Worm (Caenorhabditis elegans) whole organism, L1 larva: Measurements from ENCODE around the gene elo-8.

Experiments
- C04F5.9 ChIP-seq: sonication (generic microtip); optimal IDR thresholded peaks from 2 replicates; lab custom pipeline; 2016; ENCODE audit warnings: missing genetic modification characterization, missing compliant biosample characterization
- Y116A8C.19 ChIP-seq: sonication (generic microtip); optimal IDR thresholded peaks from 2 replicates; lab custom pipeline; 2016; ENCODE audit warnings: missing compliant biosample characterization, missing genetic modification characterization, borderline replicate concordance
- aha-1 ChIP-seq: fragments of 150-350 bp; optimal IDR thresholded peaks from 2 replicates; lab custom pipeline; 2014; ENCODE audit warnings: missing biosample characterization, missing genetic modification characterization
- aly-2 ChIP-seq: fragments of 150-350 bp; optimal IDR thresholded peaks from 2 replicates; lab custom pipeline; 2014; ENCODE audit warnings: missing biosample characterization, missing genetic modification characterization
- blmp-1 ChIP-seq: fragments of 150-350 bp; optimal IDR thresholded peaks from 2 replicates; lab custom pipeline; 2014; ENCODE audit warnings: missing biosample characterization, missing genetic modification characterization
- ceh-8 ChIP-seq: fragments of 200-800 bp; sonication (Bioruptor generic); optimal IDR thresholded peaks from 2 replicates; lab custom pipeline; 2018; ENCODE audit warnings: mild to moderate bottlenecking, missing genetic modification characterization, moderate library complexity, missing compliant biosample characterization
- ceh-88 ChIP-seq: fragments of 200-800 bp; sonication (Bioruptor generic); IDR thresholded peaks from 2 replicates; pipeline ENCODE4 v1.3.6; 2022; ENCODE audit warnings: missing genetic modification characterization, missing compliant biosample characterization
- ceh-90 ChIP-seq: sonication (generic microtip); optimal IDR thresholded peaks from 2 replicates; lab custom pipeline; 2016; ENCODE audit warnings: missing genetic modification characterization, missing compliant biosample characterization
- dpl-1 ChIP-seq, 3 experiments: fragments of 150-350 bp in 2 of 3; sonication (generic microtip) in 1 of 3; optimal IDR thresholded peaks; 2 replicates each; lab custom pipeline; 2014 to 2017; ENCODE audit warnings: missing biosample characterization in 3 of 3, missing genetic modification characterization in 3 of 3, missing genetic modification reagents in 3 of 3
- dsc-1 ChIP-seq: sonication (generic microtip); optimal IDR thresholded peaks from 2 replicates; lab custom pipeline; 2016; ENCODE audit warnings: mild to moderate bottlenecking, missing genetic modification characterization, missing compliant biosample characterization
- egl-27 ChIP-seq, 2 experiments: fragments of 150-350 bp in 1 of 2; sonication (generic microtip); optimal IDR thresholded peaks; 3 replicates each; lab custom pipeline; 2017 to 2018; ENCODE audit warnings: missing biosample characterization in 2 of 2, missing genetic modification characterization in 2 of 2, missing genetic modification reagents in 2 of 2
- elt-3 ChIP-seq, 6 experiments: fragments of 150-350 bp in 1 of 6; sonication (generic microtip); optimal IDR thresholded peaks; 2 replicates each; lab custom pipeline; 2017 to 2018; ENCODE audit warnings: missing biosample characterization in 6 of 6, missing genetic modification characterization in 6 of 6, inconsistent platforms in 1 of 6
- ets-5 ChIP-seq: fragments of 200-800 bp; sonication (Bioruptor generic); IDR thresholded peaks from 2 replicates; pipeline ENCODE4 v1.3.6; 2022; ENCODE audit warnings: missing genetic modification characterization, missing compliant biosample characterization
- fkh-10 ChIP-seq: sonication (generic microtip); optimal IDR thresholded peaks from 2 replicates; lab custom pipeline; 2017; ENCODE audit warnings: missing biosample characterization, missing genetic modification reagents, missing genetic modification characterization
- fkh-4 ChIP-seq: sonication (generic microtip); optimal IDR thresholded peaks from 2 replicates; lab custom pipeline; 2016; ENCODE audit warnings: missing compliant biosample characterization, missing genetic modification characterization, borderline replicate concordance
- fkh-8 ChIP-seq: sonication (generic microtip); optimal IDR thresholded peaks from 2 replicates; lab custom pipeline; 2016; ENCODE audit warnings: mild to moderate bottlenecking, missing genetic modification characterization, missing compliant biosample characterization
- grh-1 ChIP-seq: fragments of 200-800 bp; sonication (Bioruptor generic); IDR thresholded peaks from 2 replicates; pipeline ENCODE4 v1.3.6; 2022; ENCODE audit warnings: missing genetic modification reagents, missing genetic modification characterization, missing compliant biosample characterization
- hlh-4 ChIP-seq: sonication (generic microtip); optimal IDR thresholded peaks from 2 replicates; lab custom pipeline; 2016; ENCODE audit warnings: mild to moderate bottlenecking, missing genetic modification characterization, missing compliant biosample characterization
- hpl-2 ChIP-seq: fragments of 150-350 bp; optimal IDR thresholded peaks from 2 replicates; lab custom pipeline; 2014; ENCODE audit warnings: missing biosample characterization, missing genetic modification reagents, missing genetic modification characterization
- jun-1 ChIP-seq: fragments of 150-350 bp; optimal IDR thresholded peaks from 2 replicates; lab custom pipeline; 2014; ENCODE audit warnings: missing biosample characterization, missing genetic modification reagents, missing genetic modification characterization
- lin-13 ChIP-seq: fragments of 150-350 bp; optimal IDR thresholded peaks from 2 replicates; lab custom pipeline; 2014; ENCODE audit warnings: missing biosample characterization, missing genetic modification reagents, missing genetic modification characterization
- lin-14 ChIP-seq: fragments of 200-800 bp; sonication (Bioruptor generic); optimal IDR thresholded peaks from 2 replicates; lab custom pipeline; 2018; ENCODE audit warnings: mild to moderate bottlenecking, missing genetic modification characterization, moderate library complexity, missing compliant biosample characterization
- lin-15B ChIP-seq: fragments of 150-350 bp; sonication (generic microtip); optimal IDR thresholded peaks from 3 replicates; lab custom pipeline; 2014; ENCODE audit warnings: missing biosample characterization, missing genetic modification characterization
- lin-39 ChIP-seq: fragments of 150-350 bp; optimal IDR thresholded peaks from 2 replicates; lab custom pipeline; 2014; ENCODE audit warnings: missing biosample characterization, missing genetic modification reagents, missing genetic modification characterization
- mab-9 ChIP-seq: fragments of 200-800 bp; sonication (Bioruptor generic); IDR thresholded peaks from 2 replicates; pipeline ENCODE4 v1.3.6; 2022; ENCODE audit warnings: missing genetic modification reagents, missing genetic modification characterization, missing compliant biosample characterization
- mef-2 ChIP-seq: fragments of 150-350 bp; optimal IDR thresholded peaks from 2 replicates; lab custom pipeline; 2014; ENCODE audit warnings: missing biosample characterization, missing genetic modification characterization
- mep-1 ChIP-seq: fragments of 150-350 bp; optimal IDR thresholded peaks from 2 replicates; lab custom pipeline; 2014; ENCODE audit warnings: missing biosample characterization, missing genetic modification characterization
- nhr-19 ChIP-seq: fragments of 200-800 bp; sonication (Bioruptor generic); conservative IDR thresholded peaks from 2 replicates; pipeline ENCODE4 v1.3.6; 2022; ENCODE audit warnings: missing genetic modification characterization, missing compliant biosample characterization
- nhr-20 ChIP-seq: sonication (generic microtip); optimal IDR thresholded peaks from 2 replicates; lab custom pipeline; 2016; ENCODE audit warnings: mild to moderate bottlenecking, missing genetic modification characterization, missing compliant biosample characterization
- nhr-237 ChIP-seq: fragments of 150-350 bp; optimal IDR thresholded peaks from 2 replicates; lab custom pipeline; 2014; ENCODE audit warnings: missing biosample characterization, missing genetic modification characterization
- nhr-47 ChIP-seq: sonication (generic microtip); optimal IDR thresholded peaks from 2 replicates; lab custom pipeline; 2016; ENCODE audit warnings: mild to moderate bottlenecking, missing genetic modification characterization, moderate library complexity, missing compliant biosample characterization
- nhr-71 ChIP-seq: sonication (generic microtip); optimal IDR thresholded peaks from 2 replicates; lab custom pipeline; 2016; ENCODE audit warnings: mild to moderate bottlenecking, missing genetic modification characterization, moderate library complexity, missing compliant biosample characterization
- nhr-85 ChIP-seq: sonication (generic microtip); peaks from one replicate; lab custom pipeline; 2016; ENCODE audit warnings: missing genetic modification characterization, inconsistent platforms, missing compliant biosample characterization
- pqm-1 ChIP-seq: sonication (generic microtip); optimal IDR thresholded peaks from 3 replicates; lab custom pipeline; 2017; ENCODE audit warnings: missing biosample characterization, missing genetic modification characterization
- rnt-1 ChIP-seq: sonication (generic microtip); optimal IDR thresholded peaks from 2 replicates; lab custom pipeline; 2016; ENCODE audit warnings: mild to moderate bottlenecking, missing genetic modification characterization, moderate library complexity, missing compliant biosample characterization
- snpc-4 ChIP-seq: fragments of 150-350 bp; optimal IDR thresholded peaks from 2 replicates; lab custom pipeline; 2014; ENCODE audit warnings: missing biosample characterization, missing genetic modification characterization
- sox-4 ChIP-seq: sonication (generic microtip); optimal IDR thresholded peaks from 2 replicates; lab custom pipeline; 2016; ENCODE audit warnings: missing genetic modification characterization, missing compliant biosample characterization
- sptf-1 ChIP-seq: fragments of 150-350 bp; optimal IDR thresholded peaks from 2 replicates; lab custom pipeline; 2014; ENCODE audit warnings: missing biosample characterization, missing genetic modification characterization
- swsn-7 ChIP-seq: sonication (generic microtip); optimal IDR thresholded peaks from 2 replicates; lab custom pipeline; 2016; ENCODE audit warnings: missing genetic modification characterization, missing compliant biosample characterization
- tbx-2 ChIP-seq: sonication (generic microtip); optimal IDR thresholded peaks from 2 replicates; lab custom pipeline; 2016; ENCODE audit warnings: missing genetic modification characterization, missing compliant biosample characterization
- unc-130 ChIP-seq: fragments of 150-350 bp; optimal IDR thresholded peaks from 2 replicates; lab custom pipeline; 2017; ENCODE audit warnings: missing biosample characterization, missing genetic modification characterization, inconsistent platforms
- unc-30 ChIP-seq: sonication (generic microtip); optimal IDR thresholded peaks from 2 replicates; lab custom pipeline; 2017; ENCODE audit warnings: missing biosample characterization, missing genetic modification characterization
- unc-62 ChIP-seq: fragments of 150-350 bp; optimal IDR thresholded peaks from 2 replicates; lab custom pipeline; 2014; ENCODE audit warnings: missing biosample characterization, missing genetic modification reagents, missing genetic modification characterization
- unc-86 ChIP-seq: sonication (generic microtip); optimal IDR thresholded peaks from 2 replicates; lab custom pipeline; 2016; ENCODE audit warnings: missing genetic modification characterization, missing compliant biosample characterization
- vab-15 ChIP-seq: sonication (generic microtip); optimal IDR thresholded peaks from 2 replicates; lab custom pipeline; 2017; ENCODE audit warnings: missing genotype, mild to moderate bottlenecking, missing genetic modification characterization, missing compliant biosample characterization
- xbp-1 ChIP-seq: sonication (generic microtip); optimal IDR thresholded peaks from 2 replicates; lab custom pipeline; 2016; ENCODE audit warnings: missing genetic modification characterization, missing compliant biosample characterization
- zag-1 ChIP-seq: fragments of 150-350 bp; optimal IDR thresholded peaks from 2 replicates; lab custom pipeline; 2014; ENCODE audit warnings: missing biosample characterization, missing genetic modification characterization

elo-8 gene

ce11 chrIII:11236788-11237187, 4.9 kb upstream of the elo-8 start, which contains the start of the genes Y47D3A.14 and aakb-2 (continued):
- TF ChIP-seq C04F5.9 = no peak
- no peak for TF ChIP-seq lin-15B (tag; lab: Kevin White, UChicago)
- peak; percentile 42 for TF ChIP-seq rnt-1 (tag; lab: Kevin White, UChicago)
- TF ChIP-seq hlh-4 (tag; lab: Kevin White, UChicago) = no peak
- TF ChIP-seq Y116A8C.19 (tag; lab: Kevin White, UChicago) = no peak
- peak; percentile 50 for TF ChIP-seq nhr-19 (GFP tag; lab: Robert Waterston, UW)
- TF ChIP-seq fkh-10 (GFP tag; lab: Kevin White, UChicago) = no peak
- TF ChIP-seq pqm-1 (tag; lab: Kevin White, UChicago) = no peak
- no peak for TF ChIP-seq grh-1 (GFP tag; lab: Robert Waterston, UW)
- TF ChIP-seq elt-3 (tag; optimal IDR thresholded peaks at IDR 0.05; lab: Kevin White, UChicago) = peak in 1 of 6 experiments; percentile 24
- no peak for TF ChIP-seq lin-39 (tag; lab: Kevin White, UChicago)
- no peak for TF ChIP-seq ceh-8 (GFP tag; lab: Kevin White, UChicago)
- TF ChIP-seq aha-1 (tag; lab: Kevin White, UChicago) = no peak
- no peak for TF ChIP-seq zag-1 (tag; lab: Kevin White, UChicago)
- TF ChIP-seq unc-62 (GFP tag; lab: Kevin White, UChicago) = no peak
- TF ChIP-seq sox-4 = no peak
- peak; percentile 71 for TF ChIP-seq nhr-85 (tag; lab: Kevin White, UChicago)
- peak; percentile 16 to 65 (median 39) for TF ChIP-seq dpl-1 (GFP tag; optimal IDR thresholded peaks at IDR 0.05; lab: Kevin White, UChicago)
- peak; percentile 55 for TF ChIP-seq xbp-1 (tag; lab: Kevin White, UChicago)
- TF ChIP-seq fkh-8 = peak; percentile 52
- peak; percentile 60 for TF ChIP-seq mep-1 (tag; lab: Kevin White, UChicago)
- TF ChIP-seq mab-9 (GFP tag; lab: Robert Waterston, UW) = no peak
- peak; percentile 5 for TF ChIP-seq unc-86 (tag; lab: Kevin White, UChicago)
- peak; percentile 60 for TF ChIP-seq nhr-20 (tag; lab: Kevin White, UChicago)
- TF ChIP-seq snpc-4 (tag; lab: Kevin White, UChicago) = peak; percentile 6
- no peak for TF ChIP-seq vab-15
- no peak for TF ChIP-seq sptf-1 (tag; lab: Kevin White, UChicago)
- TF ChIP-seq jun-1 (tag; lab: Kevin White, UChicago) = no peak
- peak; percentile 53 for TF ChIP-seq nhr-47 (tag; lab: Kevin White, UChicago)
- TF ChIP-seq fkh-4 (tag; lab: Kevin White, UChicago) = no peak
- no peak for TF ChIP-seq ceh-88 (GFP tag; lab: Robert Waterston, UW)
- peak; percentile 87 for TF ChIP-seq unc-130
- TF ChIP-seq ceh-90 = no peak
- no peak for TF ChIP-seq nhr-71 (tag; lab: Kevin White, UChicago)
- TF ChIP-seq aly-2 = no peak
- peak; percentile 35 for TF ChIP-seq blmp-1 (tag; lab: Kevin White, UChicago)
- peak; percentile 64 for TF ChIP-seq lin-14 (GFP tag; lab: Kevin White, UChicago)
- peak; percentile 62 for TF ChIP-seq swsn-7
- TF ChIP-seq unc-30 (tag; lab: Kevin White, UChicago) = no peak
- TF ChIP-seq dsc-1 (tag; lab: Kevin White, UChicago) = peak; percentile 28
- no peak for TF ChIP-seq egl-27 (tag; optimal IDR thresholded peaks at IDR 0.05; lab: Kevin White, UChicago)
- TF ChIP-seq nhr-237 (tag; lab: Kevin White, UChicago) = no peak
- no peak for TF ChIP-seq mef-2 (tag; lab: Kevin White, UChicago)
- TF ChIP-seq tbx-2 (tag; lab: Kevin White, UChicago) = peak; percentile 52
- TF ChIP-seq hpl-2 = no peak
- TF ChIP-seq ets-5 (GFP tag; lab: Robert Waterston, UW) = no peak
- no peak for TF ChIP-seq lin-13 (GFP tag; lab: Kevin White, UChicago)
- TF ChIP-seq, all 84 proteins: peak for 28
